Worm (Caenorhabditis elegans) whole organism, late embryonic: ENCODE measurements around the gene F53A3.7.

Experiments used
- C08G9.2 ChIP-seq: sonication (generic microtip); optimal IDR thresholded peaks from 2 replicates; lab custom pipeline; 2016; ENCODE audit warnings: mild to moderate bottlenecking, missing genetic modification characterization, moderate library complexity, missing compliant biosample characterization
- C38D4.7 ChIP-seq: fragments of 200-800 bp; sonication (Bioruptor generic); optimal IDR thresholded peaks from 2 replicates; lab custom pipeline; 2018; ENCODE audit warnings: mild to moderate bottlenecking, missing genetic modification characterization, moderate library complexity, missing compliant biosample characterization
- K02D7.2 ChIP-seq: sonication (generic microtip); optimal IDR thresholded peaks from 2 replicates; lab custom pipeline; 2017; ENCODE audit warnings: mild to moderate bottlenecking, missing genetic modification characterization, missing compliant biosample characterization
- K09A11.1 ChIP-seq: sonication (generic microtip); optimal IDR thresholded peaks from 2 replicates; lab custom pipeline; 2017; ENCODE audit warnings: antibody characterized with exemption, mild to moderate bottlenecking, missing genetic modification characterization, missing compliant biosample characterization; ENCODE audit not compliant: insufficient read depth
- Y22D7AL.16 ChIP-seq: sonication (generic microtip); optimal IDR thresholded peaks from 2 replicates; lab custom pipeline; 2016; ENCODE audit warnings: missing genetic modification characterization, missing compliant biosample characterization
- ahr-1 ChIP-seq: sonication (generic microtip); optimal IDR thresholded peaks from 2 replicates; lab custom pipeline; 2016; ENCODE audit warnings: missing genetic modification characterization, missing compliant biosample characterization
- ceh-14 ChIP-seq: sonication (generic microtip); optimal IDR thresholded peaks from 2 replicates; lab custom pipeline; 2016; ENCODE audit warnings: missing genotype, missing genetic modification characterization, missing compliant biosample characterization
- ceh-19 ChIP-seq: fragments of 200-800 bp; sonication (Bioruptor generic); optimal IDR thresholded peaks from 2 replicates; lab custom pipeline; 2018; ENCODE audit warnings: mild to moderate bottlenecking, missing genetic modification characterization, missing compliant biosample characterization
- ceh-24 ChIP-seq: sonication (generic microtip); optimal IDR thresholded peaks from 2 replicates; lab custom pipeline; 2016; ENCODE audit warnings: mild to moderate bottlenecking, missing genetic modification characterization, missing compliant biosample characterization
- ceh-30 ChIP-seq: fragments of 150-350 bp; optimal IDR thresholded peaks from 2 replicates; lab custom pipeline; 2014; ENCODE audit warnings: missing biosample characterization, missing genetic modification characterization
- ceh-31 ChIP-seq: sonication (generic microtip); optimal IDR thresholded peaks from 2 replicates; lab custom pipeline; 2016; ENCODE audit warnings: missing genetic modification characterization, missing compliant biosample characterization
- ceh-34 ChIP-seq: sonication (generic microtip); optimal IDR thresholded peaks from 2 replicates; lab custom pipeline; 2016; ENCODE audit warnings: mild to moderate bottlenecking, missing genetic modification characterization, missing compliant biosample characterization
- ceh-48 ChIP-seq: sonication (generic microtip); optimal IDR thresholded peaks from 2 replicates; lab custom pipeline; 2016; ENCODE audit warnings: missing genetic modification characterization, inconsistent platforms, missing compliant biosample characterization
- ceh-6 ChIP-seq: fragments of 200-800 bp; sonication (Bioruptor generic); optimal IDR thresholded peaks from 2 replicates; lab custom pipeline; 2018; ENCODE audit warnings: mild to moderate bottlenecking, missing genetic modification characterization, missing compliant biosample characterization
- ceh-9 ChIP-seq: sonication (generic microtip); optimal IDR thresholded peaks from 2 replicates; lab custom pipeline; 2016; ENCODE audit warnings: mild to moderate bottlenecking, missing genetic modification characterization, inconsistent platforms, missing compliant biosample characterization
- che-1 ChIP-seq: sonication (generic microtip); optimal IDR thresholded peaks from 2 replicates; lab custom pipeline; 2016; ENCODE audit warnings: mild to moderate bottlenecking, missing genetic modification characterization, missing compliant biosample characterization
- elt-2 ChIP-seq: sonication (generic microtip); optimal IDR thresholded peaks from 2 replicates; lab custom pipeline; 2016; ENCODE audit warnings: missing genetic modification reagents, missing genetic modification characterization, missing compliant biosample characterization
- elt-4 ChIP-seq: sonication (generic microtip); optimal IDR thresholded peaks from 2 replicates; lab custom pipeline; 2016; ENCODE audit warnings: missing genetic modification characterization, missing compliant biosample characterization
- fkh-10 ChIP-seq: fragments of 150-350 bp; optimal IDR thresholded peaks from 2 replicates; lab custom pipeline; 2014; ENCODE audit warnings: missing biosample characterization, missing genetic modification reagents, missing genetic modification characterization
- gmeb-2 ChIP-seq: sonication (generic microtip); optimal IDR thresholded peaks from 2 replicates; lab custom pipeline; 2016; ENCODE audit warnings: missing genetic modification characterization, inconsistent platforms, missing compliant biosample characterization
- hlh-13 ChIP-seq: fragments of 200-800 bp; sonication (Bioruptor generic); optimal IDR thresholded peaks from 2 replicates; lab custom pipeline; 2018; ENCODE audit warnings: mild to moderate bottlenecking, missing genetic modification characterization, missing compliant biosample characterization
- hlh-15 ChIP-seq: sonication (generic microtip); optimal IDR thresholded peaks from 2 replicates; lab custom pipeline; 2016; ENCODE audit warnings: missing genetic modification characterization, missing compliant biosample characterization
- lin-11 ChIP-seq: fragments of 200-800 bp; sonication (Bioruptor generic); optimal IDR thresholded peaks from 2 replicates; lab custom pipeline; 2018; ENCODE audit warnings: mild to moderate bottlenecking, missing genetic modification characterization, missing compliant biosample characterization
- madf-2 ChIP-seq: sonication (generic microtip); optimal IDR thresholded peaks from 2 replicates; lab custom pipeline; 2017; ENCODE audit warnings: missing genetic modification characterization, missing compliant biosample characterization
- nhr-11 ChIP-seq: fragments of 150-350 bp; optimal IDR thresholded peaks from 2 replicates; lab custom pipeline; 2014; ENCODE audit warnings: missing biosample characterization, missing genetic modification characterization
- odd-2 ChIP-seq: sonication (generic microtip); optimal IDR thresholded peaks from 2 replicates; lab custom pipeline; 2017; ENCODE audit warnings: antibody characterized with exemption, mild to moderate bottlenecking, missing genetic modification characterization, missing compliant biosample characterization
- pag-3 ChIP-seq: sonication (generic microtip); optimal IDR thresholded peaks from 2 replicates; lab custom pipeline; 2016; ENCODE audit warnings: missing compliant biosample characterization, missing genetic modification characterization, borderline replicate concordance
- pax-1 ChIP-seq: fragments of 150-350 bp; optimal IDR thresholded peaks from 2 replicates; lab custom pipeline; 2014; ENCODE audit warnings: missing biosample characterization, missing genetic modification characterization
- ref-2 ChIP-seq: sonication (generic microtip); optimal IDR thresholded peaks from 2 replicates; lab custom pipeline; 2016; ENCODE audit warnings: missing genetic modification characterization, missing compliant biosample characterization
- sdc-2 ChIP-seq: sonication (generic microtip); optimal IDR thresholded peaks from 2 replicates; lab custom pipeline; 2016; ENCODE audit warnings: missing genotype, missing genetic modification characterization, missing compliant biosample characterization
- sox-2 ChIP-seq: fragments of 200-800 bp; sonication (Bioruptor generic); IDR thresholded peaks from 2 replicates; pipeline ENCODE4 v1.3.6; 2022; ENCODE audit warnings: missing genetic modification reagents, missing genetic modification characterization, missing compliant biosample characterization
- syd-9 ChIP-seq: sonication (generic microtip); optimal IDR thresholded peaks from 2 replicates; lab custom pipeline; 2016; ENCODE audit warnings: mild to moderate bottlenecking, missing genetic modification characterization, moderate library complexity, missing compliant biosample characterization
- unc-55 ChIP-seq: sonication (generic microtip); optimal IDR thresholded peaks from 2 replicates; lab custom pipeline; 2017; ENCODE audit warnings: missing biosample characterization, missing genetic modification reagents, missing genetic modification characterization
- unc-86 ChIP-seq: sonication (generic microtip); optimal IDR thresholded peaks from 2 replicates; lab custom pipeline; 2016; ENCODE audit warnings: missing genetic modification characterization, missing compliant biosample characterization
- ztf-16 ChIP-seq: sonication (generic microtip); optimal IDR thresholded peaks from 2 replicates; lab custom pipeline; 2017; ENCODE audit warnings: missing genetic modification characterization, missing compliant biosample characterization

F53A3.7 gene

ce11 chrIII:1977424-1977823, 26.1 kb downstream of the F53A3.7 start:
- no peak for TF ChIP-seq gmeb-2
- no peak for TF ChIP-seq ahr-1 (tag; lab: Kevin White, UChicago)
- TF ChIP-seq pax-1 (tag; lab: Kevin White, UChicago) = no peak
- TF ChIP-seq K02D7.2 (tag; lab: Kevin White, UChicago) = no peak
- TF ChIP-seq che-1 (tag; lab: Kevin White, UChicago) = no peak
- TF ChIP-seq fkh-10 (GFP tag; lab: Kevin White, UChicago) = no peak
- TF ChIP-seq C08G9.2 = no peak
- TF ChIP-seq odd-2 = no peak
- no peak for TF ChIP-seq K09A11.1
- no peak for TF ChIP-seq Y22D7AL.16
- TF ChIP-seq madf-2 = no peak
- TF ChIP-seq pag-3 = no peak
- no peak for TF ChIP-seq ceh-31 (tag; lab: Kevin White, UChicago)
- no peak for TF ChIP-seq ceh-9
- TF ChIP-seq ceh-14 (tag; lab: Kevin White, UChicago) = no peak
- TF ChIP-seq, all 69 proteins: peak for 0

- TF ChIP-seq ceh-31 (tag; lab: Kevin White, UChicago) (no peak), C38D4.7 (GFP tag; lab: Kevin White, UChicago) (no peak), unc-86 (tag; lab: Kevin White, UChicago) (no peak)
- TF ChIP-seq, all 69 proteins: peak for 0
These were observed 30.1 kb downstream of the F53A3.7 start for ce11 chrIII:1981467-1981866.

- no peak for TF ChIP-seq ceh-19 (GFP tag; lab: Kevin White, UChicago)
- no peak for TF ChIP-seq pag-3
- no peak for TF ChIP-seq syd-9 (tag; lab: Kevin White, UChicago)
- TF ChIP-seq hlh-15 (tag; lab: Kevin White, UChicago) = no peak
- TF ChIP-seq ceh-30 (tag; lab: Kevin White, UChicago) = no peak
- TF ChIP-seq sdc-2 (tag; lab: Kevin White, UChicago) = no peak
- TF ChIP-seq sox-2 (GFP tag; lab: Robert Waterston, UW) = no peak
- TF ChIP-seq unc-55 (GFP tag; lab: Kevin White, UChicago) = no peak
- no peak for TF ChIP-seq elt-2
- no peak for TF ChIP-seq lin-11 (tag; lab: Kevin White, UChicago)
- no peak for TF ChIP-seq Y22D7AL.16
- TF ChIP-seq ceh-6 (GFP tag; lab: Kevin White, UChicago) = no peak
- TF ChIP-seq unc-86 (tag; lab: Kevin White, UChicago) = no peak
- no peak for TF ChIP-seq ceh-48 (tag; lab: Kevin White, UChicago)
These were observed 31.4 kb downstream of the F53A3.7 start, which contains the start of gene srd-66 for ce11 chrIII:1982597-1983244. Gene srd-66, minus strand, starts transcription at chrIII:1982647.

ce11 chrIII:1984860-1985259, 33.5 kb downstream of the F53A3.7 start, which contains the start of gene Y39A3B.7:
Gene Y39A3B.7, minus strand, starts transcription at chrIII:1984960.
- TF ChIP-seq madf-2 (no peak), ahr-1 (tag; lab: Kevin White, UChicago) (no peak), nhr-11 (no peak), pax-1 (tag; lab: Kevin White, UChicago) (no peak), hlh-13 (GFP tag; lab: Kevin White, UChicago) (no peak), ref-2 (no peak), ceh-34 (no peak), che-1 (tag; lab: Kevin White, UChicago) (no peak), ztf-16 (tag; lab: Kevin White, UChicago) (no peak), elt-4 (no peak), ceh-24 (tag; lab: Kevin White, UChicago) (no peak), hlh-15 (tag; lab: Kevin White, UChicago) (no peak)
- TF ChIP-seq, all 69 proteins: peak for 0
